Worm (Caenorhabditis elegans) whole organism, L2 larva: Measurements from ENCODE around the gene F37A4.6.

Source experiments
- C34F6.9 ChIP-seq: fragments of 150-350 bp; optimal IDR thresholded peaks from 2 replicates; lab custom pipeline; 2014; ENCODE audit warnings: missing biosample characterization, missing genetic modification characterization
- R02D3.7 ChIP-seq: fragments of 150-350 bp; optimal IDR thresholded peaks from 2 replicates; lab custom pipeline; 2014; ENCODE audit warnings: missing biosample characterization, missing genetic modification characterization
- Y55F3AM.14 ChIP-seq: fragments of 200-800 bp; sonication (Bioruptor generic); optimal IDR thresholded peaks from 2 replicates; lab custom pipeline; 2018; ENCODE audit warnings: mild to moderate bottlenecking, missing genetic modification characterization, missing compliant biosample characterization
- alr-1 ChIP-seq: fragments of 150-350 bp; optimal IDR thresholded peaks from 2 replicates; lab custom pipeline; 2014; ENCODE audit warnings: missing biosample characterization, missing genetic modification characterization
- ceh-16 ChIP-seq: fragments of 150-350 bp; optimal IDR thresholded peaks from 2 replicates; lab custom pipeline; 2014; ENCODE audit warnings: missing biosample characterization, missing genetic modification characterization
- ceh-82 ChIP-seq: fragments of 150-350 bp; optimal IDR thresholded peaks from 2 replicates; lab custom pipeline; 2014; ENCODE audit warnings: missing biosample characterization, missing genetic modification characterization
- crh-2 ChIP-seq: sonication (generic microtip); optimal IDR thresholded peaks from 2 replicates; lab custom pipeline; 2017; ENCODE audit warnings: missing biosample characterization, missing genetic modification characterization
- elt-1 ChIP-seq: fragments of 150-350 bp; optimal IDR thresholded peaks from 2 replicates; lab custom pipeline; 2014; ENCODE audit warnings: missing biosample characterization, missing genetic modification characterization
- elt-3 ChIP-seq: sonication (generic microtip); optimal IDR thresholded peaks from 2 replicates; lab custom pipeline; 2017; ENCODE audit warnings: missing biosample characterization, missing genetic modification characterization
- gmeb-1 ChIP-seq: fragments of 150-350 bp; optimal IDR thresholded peaks from 2 replicates; lab custom pipeline; 2014; ENCODE audit warnings: missing biosample characterization, missing genetic modification characterization
- lin-11 ChIP-seq: fragments of 150-350 bp; sonication (generic microtip); optimal IDR thresholded peaks from 2 replicates; lab custom pipeline; 2014; ENCODE audit warnings: missing biosample characterization, missing genetic modification characterization, inconsistent platforms, mixed read lengths
- lin-13 ChIP-seq: fragments of 150-350 bp; optimal IDR thresholded peaks from 2 replicates; lab custom pipeline; 2014; ENCODE audit warnings: missing biosample characterization, missing genetic modification reagents, missing genetic modification characterization
- lsy-2 ChIP-seq, 2 experiments: fragments of 150-350 bp in 1 of 2; sonication (generic microtip) in 1 of 2; optimal IDR thresholded peaks; 2 replicates each; lab custom pipeline; 2014 to 2017; ENCODE audit warnings: missing biosample characterization in 2 of 2, missing genetic modification characterization in 2 of 2
- mbf-1 ChIP-seq: sonication (generic microtip); optimal IDR thresholded peaks from 2 replicates; lab custom pipeline; 2017; ENCODE audit warnings: missing biosample characterization, missing genetic modification characterization
- nhr-11 ChIP-seq: fragments of 150-350 bp; optimal IDR thresholded peaks from 2 replicates; lab custom pipeline; 2014; ENCODE audit warnings: missing biosample characterization, missing genetic modification characterization
- nhr-12 ChIP-seq: fragments of 150-350 bp; optimal IDR thresholded peaks from 2 replicates; lab custom pipeline; 2014; ENCODE audit warnings: missing biosample characterization, missing genetic modification characterization
- nhr-23 ChIP-seq: fragments of 150-350 bp; optimal IDR thresholded peaks from 2 replicates; lab custom pipeline; 2014; ENCODE audit warnings: missing biosample characterization, missing genetic modification reagents, missing genetic modification characterization
- sma-3 ChIP-seq: sonication (generic microtip); optimal IDR thresholded peaks from 2 replicates; lab custom pipeline; 2016; ENCODE audit warnings: missing genetic modification reagents, missing genetic modification characterization, missing compliant biosample characterization
- snpc-4 ChIP-seq: fragments of 150-350 bp; optimal IDR thresholded peaks from 2 replicates; lab custom pipeline; 2014; ENCODE audit warnings: missing biosample characterization, missing genetic modification characterization
- unc-62 ChIP-seq: fragments of 150-350 bp; optimal IDR thresholded peaks from 2 replicates; lab custom pipeline; 2014; ENCODE audit warnings: missing biosample characterization, missing genetic modification reagents, missing genetic modification characterization

The F37A4.6 gene

ce11 chrIII:6746668-6747067 is 41.1 kb downstream of the F37A4.6 start:
- no peak for TF ChIP-seq crh-2 (tag; lab: Kevin White, UChicago)
- TF ChIP-seq ceh-16 (tag; lab: Kevin White, UChicago), result no peak
- no peak for TF ChIP-seq Y55F3AM.14 (GFP tag; lab: Kevin White, UChicago)
- no peak for TF ChIP-seq nhr-11 (tag; lab: Kevin White, UChicago)
- TF ChIP-seq C34F6.9, result no peak
- TF ChIP-seq mbf-1, result no peak
- no peak for TF ChIP-seq alr-1 (tag; lab: Kevin White, UChicago)
- TF ChIP-seq lsy-2 (tag; optimal IDR thresholded peaks at IDR 0.05; lab: Kevin White, UChicago), result no peak
- TF ChIP-seq lin-13, result no peak
- TF ChIP-seq, all 48 proteins: peak for 0

- TF ChIP-seq gmeb-1, result no peak
- no peak for TF ChIP-seq snpc-4 (tag; lab: Kevin White, UChicago)
- TF ChIP-seq unc-62, result no peak
- no peak for TF ChIP-seq nhr-12 (tag; lab: Kevin White, UChicago)
- no peak for TF ChIP-seq mbf-1
- no peak for TF ChIP-seq ceh-82
- TF ChIP-seq sma-3 (GFP tag; lab: Kevin White, UChicago), result no peak
- TF ChIP-seq, all 48 proteins: peak for 0
Measured at ce11 chrIII:6752612-6753011, 47.0 kb downstream of the F37A4.6 start.

ce11 chrIII:6756769-6757168 is 51.2 kb downstream of the F37A4.6 start:
- TF ChIP-seq elt-3 (tag; lab: Kevin White, UChicago) (no peak), gmeb-1 (no peak), elt-1 (tag; lab: Kevin White, UChicago) (no peak), sma-3 (GFP tag; lab: Kevin White, UChicago) (no peak), lin-11 (tag; lab: Kevin White, UChicago) (no peak), nhr-23 (tag; lab: Kevin White, UChicago) (no peak), R02D3.7 (no peak)
